Worm (Caenorhabditis elegans) whole organism, mixed stage, embryonic: ENCODE measurements around the gene nap-1.

Source experiments
- bed-3 ChIP-seq: fragments of 200-800 bp; sonication (Bioruptor generic); optimal IDR thresholded peaks from 3 replicates; lab custom pipeline; 2018; ENCODE audit warnings: mild to moderate bottlenecking, missing genetic modification characterization, moderate library complexity, missing compliant biosample characterization
- blmp-1 ChIP-seq: fragments of 150-350 bp; optimal IDR thresholded peaks from 2 replicates; lab custom pipeline; 2014; ENCODE audit warnings: missing biosample characterization, missing genetic modification characterization
- ceh-39 ChIP-seq: fragments of 150-350 bp; optimal IDR thresholded peaks from 2 replicates; lab custom pipeline; 2014; ENCODE audit warnings: missing biosample characterization, missing genetic modification characterization
- ces-1 ChIP-seq: fragments of 150-350 bp; optimal IDR thresholded peaks from 2 replicates; lab custom pipeline; 2014; ENCODE audit warnings: missing biosample characterization, missing genetic modification reagents, missing genetic modification characterization
- cnd-1 ChIP-seq: fragments of 200-800 bp; sonication (Bioruptor generic); optimal IDR thresholded peaks from 2 replicates; lab custom pipeline; 2018; ENCODE audit warnings: mild to moderate bottlenecking, missing genetic modification characterization, missing compliant biosample characterization
- drap-1 ChIP-seq: fragments of 200-800 bp; sonication (Bioruptor generic); optimal IDR thresholded peaks from 3 replicates; lab custom pipeline; 2018; ENCODE audit warnings: mild to moderate bottlenecking, missing genetic modification characterization, missing compliant biosample characterization
- mls-2 ChIP-seq: sonication (generic microtip); optimal IDR thresholded peaks from 2 replicates; lab custom pipeline; 2016; ENCODE audit warnings: mild to moderate bottlenecking, missing genetic modification characterization, moderate library complexity, missing compliant biosample characterization
- nhr-2 ChIP-seq: fragments of 150-350 bp; optimal IDR thresholded peaks from 2 replicates; lab custom pipeline; 2014; ENCODE audit warnings: missing biosample characterization, missing genetic modification characterization
- nhr-28 ChIP-seq: fragments of 150-350 bp; optimal IDR thresholded peaks from 2 replicates; lab custom pipeline; 2014; ENCODE audit warnings: missing biosample characterization, missing genetic modification characterization
- nhr-76 ChIP-seq: sonication (generic microtip); optimal IDR thresholded peaks from 2 replicates; lab custom pipeline; 2017; ENCODE audit warnings: missing biosample characterization, missing genetic modification characterization
- pha-4 ChIP-seq: fragments of 150-350 bp; optimal IDR thresholded peaks from 2 replicates; lab custom pipeline; 2018; ENCODE audit warnings: missing biosample characterization, missing genetic modification reagents, missing genetic modification characterization
- snpc-4 ChIP-seq: fragments of 150-350 bp; optimal IDR thresholded peaks from 2 replicates; lab custom pipeline; 2014; ENCODE audit warnings: missing biosample characterization, missing genetic modification characterization
- sptf-1 ChIP-seq: sonication (generic microtip); optimal IDR thresholded peaks from 2 replicates; lab custom pipeline; 2017; ENCODE audit warnings: mild to moderate bottlenecking, missing genetic modification characterization, moderate library complexity, missing compliant biosample characterization
- unc-39 ChIP-seq: fragments of 150-350 bp; optimal IDR thresholded peaks from 2 replicates; lab custom pipeline; 2014; ENCODE audit warnings: missing biosample characterization, missing genetic modification characterization

ce11 chrIV:8355592-8355991 is 23.5 kb downstream of the nap-1 start, which contains the start of the genes F17E9.2 and col-116:
- no peak for TF ChIP-seq snpc-4 (tag; lab: Kevin White, UChicago)
- no peak for TF ChIP-seq nhr-76 (tag; lab: Kevin White, UChicago)
- no peak for TF ChIP-seq drap-1 (GFP tag; lab: Kevin White, UChicago)
- TF ChIP-seq bed-3 (GFP tag; lab: Kevin White, UChicago) = no peak
- no peak for TF ChIP-seq ceh-39 (tag; lab: Kevin White, UChicago)
- TF ChIP-seq cnd-1 = no peak
- no peak for TF ChIP-seq sptf-1 (tag; lab: Kevin White, UChicago)
- no peak for TF ChIP-seq mls-2 (tag; lab: Kevin White, UChicago)
- no peak for TF ChIP-seq blmp-1 (tag; lab: Kevin White, UChicago)
- TF ChIP-seq ces-1 (GFP tag; lab: Kevin White, UChicago) = no peak
- no peak for TF ChIP-seq nhr-28 (tag; lab: Kevin White, UChicago)
- TF ChIP-seq pha-4 (tag; lab: Kevin White, UChicago) = no peak
- no peak for TF ChIP-seq nhr-2
- no peak for TF ChIP-seq unc-39
